Worm (Caenorhabditis elegans): Measurements from ENCODE around the gene sra-3.

The sra-3 gene

ce11 chrII:9540723-9541122, at the start of gene sra-3:
Gene sra-3 (minus strand): TSS chrII:9540823.
- no peak for TF ChIP-seq unc-62 (GFP tag; optimal IDR thresholded peaks at IDR 0.05 in 1 of 2)
- no peak for TF ChIP-seq unc-62 (tag; optimal IDR thresholded peaks at IDR 0.05)
- no peak for TF ChIP-seq nhr-48 (tag; optimal IDR thresholded peaks at IDR 0.05)
- no peak for TF ChIP-seq snpc-1.2 (GFP tag; IDR thresholded peaks at IDR 0.05)
- TF ChIP-seq ztf-7 (tag; optimal IDR thresholded peaks at IDR 0.05), result no peak
- no peak for TF ChIP-seq nhr-10 (tag; optimal IDR thresholded peaks at IDR 0.05)
- no peak for TF ChIP-seq saeg-2 (GFP tag; IDR thresholded peaks at IDR 0.05)
- no peak for TF ChIP-seq R02D3.7 (tag; optimal IDR thresholded peaks at IDR 0.05)
- TF ChIP-seq unc-130 (GFP tag; optimal IDR thresholded peaks at IDR 0.05), result no peak
- no peak for TF ChIP-seq nhr-237 (tag; optimal IDR thresholded peaks at IDR 0.05)
- no peak for TF ChIP-seq pha-4 (GFP tag; IDR thresholded peaks at IDR 0.05)
- no peak for TF ChIP-seq pha-4 (tag; optimal IDR thresholded peaks at IDR 0.05)
- TF ChIP-seq zip-11 (GFP tag; IDR thresholded peaks at IDR 0.05), result no peak
- TF ChIP-seq nhr-102 (tag; optimal IDR thresholded peaks at IDR 0.05), result no peak
- TF ChIP-seq cey-2 (tag; optimal IDR thresholded peaks at IDR 0.05; ENCODE audit: borderline replicate concordance, insufficient read depth), result no peak
- no peak for TF ChIP-seq lsy-2 (tag; optimal IDR thresholded peaks at IDR 0.05)
- no peak for TF ChIP-seq mes-2 (tag; optimal IDR thresholded peaks at IDR 0.05; ENCODE audit: poor library complexity, severe bottlenecking)
- no peak for TF ChIP-seq ceh-32 (tag; optimal IDR thresholded peaks at IDR 0.05; ENCODE audit: poor library complexity)
- no peak for TF ChIP-seq snpc-4 (tag; optimal IDR thresholded peaks at IDR 0.05)

- TF ChIP-seq ZK337.2 (GFP tag; IDR thresholded peaks at IDR 0.05) (no peak), dmd-9 (GFP tag; IDR thresholded peaks at IDR 0.05) (no peak), F49E8.2 (tag; optimal IDR thresholded peaks at IDR 0.05; ENCODE audit: borderline replicate concordance) (no peak), cey-2 (tag; optimal IDR thresholded peaks at IDR 0.05; ENCODE audit: borderline replicate concordance, insufficient read depth) (no peak), mdt-29 (GFP tag; IDR thresholded peaks at IDR 0.05) (no peak)
Measured at ce11 chrII:9589667-9590066, 49.0 kb upstream of the sra-3 start, which contains the start of gene eral-1. Gene eral-1 (minus strand): TSS chrII:9589767.

- no peak for TF ChIP-seq ama-1 (optimal IDR thresholded peaks at IDR 0.05)
- peak; percentile 66 for TF ChIP-seq dve-1 (tag; optimal IDR thresholded peaks at IDR 0.05; ENCODE audit: insufficient read depth)
- TF ChIP-seq hlh-11 (tag; optimal IDR thresholded peaks at IDR 0.05), result peak; percentile 35
- peak; percentile 8 for TF ChIP-seq nhr-10 (tag; optimal IDR thresholded peaks at IDR 0.05)
- TF ChIP-seq nhr-28 (tag; optimal IDR thresholded peaks at IDR 0.05), result peak; percentile 100
- no peak for TF ChIP-seq dmd-6 (GFP tag; IDR thresholded peaks at IDR 0.05)
- peak; percentile 43 for TF ChIP-seq cey-2 (tag; optimal IDR thresholded peaks at IDR 0.05; ENCODE audit: borderline replicate concordance, insufficient read depth)
- no peak for TF ChIP-seq daf-16 (GFP tag; optimal IDR thresholded peaks at IDR 0.05)
- peak; percentile 60 for TF ChIP-seq daf-16 (tag; optimal IDR thresholded peaks at IDR 0.05)
Measured at ce11 chrII:9586734-9587209, 46.1 kb upstream of the sra-3 start, which contains the start of gene ugt-58. Gene ugt-58 (minus strand): TSS chrII:9586784.

- TF ChIP-seq mxl-2 (GFP tag; conservative IDR thresholded peaks at IDR 0.05) (no peak), unc-130 (GFP tag; optimal IDR thresholded peaks at IDR 0.05) (no peak), lir-3 (tag; optimal IDR thresholded peaks at IDR 0.05) (no peak), nhr-237 (tag; optimal IDR thresholded peaks at IDR 0.05) (no peak), daf-12 (tag; optimal IDR thresholded peaks at IDR 0.05) (no peak), egl-43 (GFP tag; IDR thresholded peaks at IDR 0.05) (no peak), arid-1 (GFP tag; conservative IDR thresholded peaks at IDR 0.05) (no peak), hmg-1.1 (GFP tag; IDR thresholded peaks at IDR 0.05) (no peak), rbr-2 (tag; optimal IDR thresholded peaks at IDR 0.05) (no peak)
Measured at ce11 chrII:9583461-9583860, 42.8 kb upstream of the sra-3 start, which contains the start of gene wee-1.1. Gene wee-1.1 (minus strand): TSS chrII:9583561.

Data from whole organism, L4 larva.